Fruit fly (Drosophila melanogaster): ENCODE data around the gene CG6126.

DNA sequence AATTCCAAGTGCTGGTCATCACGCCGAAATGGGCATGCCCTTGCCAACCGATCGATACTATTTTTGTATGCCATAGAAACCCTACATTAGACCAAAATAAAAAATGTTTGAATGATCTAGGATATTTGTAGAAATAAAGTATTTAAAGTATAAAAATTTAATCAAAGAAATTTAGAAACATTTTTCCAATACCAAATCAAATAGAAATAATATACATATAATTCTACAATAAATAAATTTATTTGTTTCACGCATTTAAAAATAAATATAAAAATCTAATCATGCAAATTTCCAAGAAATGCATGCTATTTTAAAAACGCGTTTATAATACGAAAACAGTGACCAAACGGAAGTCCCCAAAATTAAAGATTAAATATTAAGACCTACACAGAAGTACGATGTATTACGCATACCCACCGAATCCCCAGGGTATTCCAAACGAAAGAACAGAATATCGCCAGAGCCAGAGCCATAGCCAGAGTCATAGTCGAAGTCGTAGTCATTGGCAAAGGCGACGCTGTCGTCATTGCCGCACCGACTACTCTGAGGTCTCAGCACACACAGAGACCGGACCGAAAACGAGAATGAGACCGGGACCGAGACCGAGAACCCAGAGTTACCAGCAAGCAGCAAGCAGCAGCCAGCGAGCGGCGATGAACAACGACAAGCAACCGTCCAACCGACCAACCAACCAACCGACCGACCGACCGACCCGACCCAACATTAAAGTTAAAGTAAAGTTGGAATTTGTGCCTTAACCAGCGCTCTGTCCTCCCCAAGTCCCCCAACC lies 6.2 kb upstream of the CG6126 start:
- TF ChIP-seq EcR (GFP tag; optimal IDR thresholded peaks at IDR 0.05), result no peak
- TF ChIP-seq Dll (optimal IDR thresholded peaks at IDR 0.05), result no peak

Measured in whole organism.